Fruit fly (Drosophila melanogaster) whole organism, embryonic: ENCODE data around the gene CG15034.

ENCODE experiments used
- CG11696 ChIP-seq: fragments of 200-800 bp; sonication (Bioruptor generic); IDR thresholded peaks from 2 replicates; pipeline ENCODE4 v1.3.6; 2022; ENCODE audit warnings: missing biosample characterization, missing genetic modification characterization
- CG12769 ChIP-seq: fragments of 200-800 bp; sonication (Bioruptor generic); optimal IDR thresholded peaks from 2 replicates; lab custom pipeline; 2019; ENCODE audit warnings: missing biosample characterization, mild to moderate bottlenecking, missing genetic modification characterization, moderate library complexity
- CG13624 ChIP-seq: fragments of 200-800 bp; sonication (Bioruptor generic); optimal IDR thresholded peaks from 2 replicates; lab custom pipeline; 2016; ENCODE audit warnings: missing biosample characterization, missing genetic modification characterization
- CG13894 ChIP-seq: fragments of 200-800 bp; sonication (Bioruptor generic); optimal IDR thresholded peaks from 3 replicates; lab custom pipeline; 2018; ENCODE audit warnings: missing biosample characterization, mild to moderate bottlenecking, missing genetic modification characterization, moderate library complexity
- CG14710 ChIP-seq: fragments of 200-800 bp; sonication (Bioruptor generic); optimal IDR thresholded peaks from 3 replicates; lab custom pipeline; 2019; ENCODE audit warnings: missing biosample characterization, mild to moderate bottlenecking, missing genetic modification characterization, moderate library complexity
- CG16815 ChIP-seq: fragments of 200-800 bp; sonication (Bioruptor generic); optimal IDR thresholded peaks from 3 replicates; lab custom pipeline; 2017; ENCODE audit warnings: missing biosample characterization, mild to moderate bottlenecking, missing genetic modification characterization
- CG17361 ChIP-seq: fragments of 200-800 bp; sonication (Bioruptor generic); IDR thresholded peaks from 3 replicates; pipeline ENCODE4 v1.3.6; 2022; ENCODE audit warnings: missing biosample characterization, missing genetic modification characterization
- CG18011 ChIP-seq: fragments of 200-800 bp; sonication (Bioruptor generic); optimal IDR thresholded peaks from 2 replicates; lab custom pipeline; 2017; ENCODE audit warnings: missing biosample characterization, missing genetic modification characterization, mild to moderate bottlenecking, moderate library complexity, missing genotype
- CG2129 ChIP-seq: fragments of 200-800 bp; sonication (Bioruptor generic); IDR thresholded peaks from 2 replicates; pipeline ENCODE4 v1.3.6; 2022; ENCODE audit warnings: missing biosample characterization, missing genetic modification characterization; ENCODE audit not compliant: partially characterized antibody
- CG2199 ChIP-seq: fragments of 200-800 bp; sonication (Bioruptor generic); IDR thresholded peaks from 3 replicates; pipeline ENCODE4 v1.3.6; 2022; ENCODE audit warnings: missing biosample characterization, missing genetic modification characterization
- CG2678 ChIP-seq: fragments of 200-800 bp; sonication (Bioruptor generic); optimal IDR thresholded peaks from 3 replicates; lab custom pipeline; 2019; ENCODE audit warnings: missing biosample characterization, mild to moderate bottlenecking, missing genetic modification characterization, moderate library complexity
- CG31388 ChIP-seq: fragments of 200-800 bp; sonication (Bioruptor generic); optimal IDR thresholded peaks from 2 replicates; lab custom pipeline; 2016; ENCODE audit warnings: missing biosample characterization, missing genetic modification characterization
- CG34422 ChIP-seq: fragments of 200-800 bp; sonication (Bioruptor generic); IDR thresholded peaks from 3 replicates; pipeline ENCODE4 v1.3.6; 2022; ENCODE audit warnings: missing biosample characterization, missing genetic modification characterization
- CG4360 ChIP-seq: fragments of 200-800 bp; sonication (Bioruptor generic); IDR thresholded peaks from 2 replicates; pipeline ENCODE4 v1.3.6; 2022; ENCODE audit warnings: missing biosample characterization, missing genetic modification characterization
- CG43689 ChIP-seq: fragments of 200-800 bp; sonication (Bioruptor generic); IDR thresholded peaks from 2 replicates; pipeline ENCODE4 v1.3.6; 2022; ENCODE audit warnings: missing biosample characterization, missing genetic modification characterization
- CG4424 ChIP-seq: fragments of 200-800 bp; sonication (Bioruptor generic); optimal IDR thresholded peaks from 3 replicates; lab custom pipeline; 2016; ENCODE audit warnings: missing biosample characterization, missing genetic modification characterization
- CG6175 ChIP-seq: fragments of 200-800 bp; sonication (Bioruptor generic); IDR thresholded peaks from 3 replicates; pipeline ENCODE4 v1.3.6; 2022; ENCODE audit warnings: missing biosample characterization, missing genetic modification characterization
- CG6689 ChIP-seq: fragments of 200-800 bp; sonication (Bioruptor generic); IDR thresholded peaks from 2 replicates; pipeline ENCODE4 v1.3.6; 2022; ENCODE audit warnings: missing biosample characterization, missing genetic modification characterization
- CG6813 ChIP-seq: fragments of 200-800 bp; sonication (Bioruptor generic); optimal IDR thresholded peaks from 2 replicates; lab custom pipeline; 2017; ENCODE audit warnings: missing biosample characterization, missing genetic modification characterization, mild to moderate bottlenecking, moderate library complexity, missing genetic modification reagents
- CG7357 ChIP-seq: fragments of 200-800 bp; sonication (Bioruptor generic); IDR thresholded peaks from 3 replicates; pipeline ENCODE4 v1.3.6; 2022; ENCODE audit warnings: missing biosample characterization, missing genetic modification characterization
- CG7963 ChIP-seq: fragments of 200-800 bp; sonication (Bioruptor generic); IDR thresholded peaks from 3 replicates; pipeline ENCODE4 v1.3.6; 2022; ENCODE audit warnings: missing biosample characterization, missing genetic modification characterization; ENCODE audit not compliant: partially characterized antibody
- CG8290 ChIP-seq, 3 experiments: fragments of 200-800 bp; sonication (Bioruptor generic); optimal IDR thresholded peaks; 2 replicates each; lab custom pipeline; 2016 to 2019; ENCODE audit warnings: missing biosample characterization in 3 of 3, missing genetic modification characterization in 3 of 3, mild to moderate bottlenecking in 2 of 3, moderate library complexity in 1 of 3
- D19B ChIP-seq: fragments of 200-800 bp; sonication (Bioruptor generic); optimal IDR thresholded peaks from 2 replicates; lab custom pipeline; 2017; ENCODE audit warnings: missing biosample characterization, mild to moderate bottlenecking, missing genetic modification characterization
- Dad ChIP-seq: fragments of 200-800 bp; sonication (Bioruptor generic); optimal IDR thresholded peaks from 3 replicates; lab custom pipeline; 2016; ENCODE audit warnings: missing biosample characterization, missing genetic modification characterization
- Gug ChIP-seq: fragments of 200-800 bp; sonication (Bioruptor generic); IDR thresholded peaks from 4 replicates; pipeline ENCODE4 v1.3.6; 2022; ENCODE audit warnings: missing biosample characterization, missing genetic modification characterization
- HLH54F ChIP-seq: fragments of 200-800 bp; sonication (Bioruptor generic); optimal IDR thresholded peaks from 3 replicates; lab custom pipeline; 2016; ENCODE audit warnings: missing biosample characterization, missing genetic modification characterization
- Hsf ChIP-seq: fragments of 200-800 bp; sonication (Bioruptor generic); optimal IDR thresholded peaks from 3 replicates; lab custom pipeline; 2016; ENCODE audit warnings: missing biosample characterization, missing genetic modification characterization
- Lpt ChIP-seq: fragments of >200 bp; optimal IDR thresholded peaks from 2 replicates; lab custom pipeline; 2018; ENCODE audit warnings: missing biosample characterization, missing genetic modification characterization
- MBD-R2 ChIP-seq: fragments of 200-800 bp; sonication (Bioruptor generic); IDR thresholded peaks from 2 replicates; pipeline ENCODE4 v1.3.6; 2022; ENCODE audit warnings: missing biosample characterization, missing genetic modification characterization
- Oaz ChIP-seq: fragments of 200-800 bp; sonication (Bioruptor generic); IDR thresholded peaks from 2 replicates; pipeline ENCODE4 v1.3.6; 2022; ENCODE audit warnings: missing biosample characterization, missing genetic modification characterization
- Vsx1 ChIP-seq: fragments of 200-800 bp; sonication (Bioruptor generic); optimal IDR thresholded peaks from 2 replicates; lab custom pipeline; 2017; ENCODE audit warnings: missing biosample characterization, mild to moderate bottlenecking, missing genetic modification characterization, missing genetic modification reagents
- caup ChIP-seq: fragments of 200-800 bp; sonication (Bioruptor generic); optimal IDR thresholded peaks from 3 replicates; lab custom pipeline; 2017; ENCODE audit warnings: missing biosample characterization, mild to moderate bottlenecking, missing genetic modification characterization, moderate library complexity; ENCODE audit not compliant: severe bottlenecking
- crol ChIP-seq: fragments of 200-800 bp; sonication (Bioruptor generic); IDR thresholded peaks from 2 replicates; pipeline ENCODE4 v1.3.6; 2022; ENCODE audit warnings: missing biosample characterization, missing genetic modification characterization
- exex ChIP-seq: fragments of 200-800 bp; sonication (Bioruptor generic); optimal IDR thresholded peaks from 4 replicates; lab custom pipeline; 2018; ENCODE audit warnings: missing biosample characterization, mild to moderate bottlenecking, missing genetic modification characterization, moderate library complexity
- eyg ChIP-seq: fragments of 200-800 bp; sonication (Bioruptor generic); optimal IDR thresholded peaks from 3 replicates; lab custom pipeline; 2016; ENCODE audit warnings: missing biosample characterization, missing genetic modification characterization
- fd3F ChIP-seq: fragments of 200-800 bp; sonication (Bioruptor generic); optimal IDR thresholded peaks from 2 replicates; lab custom pipeline; 2018; ENCODE audit warnings: missing biosample characterization, mild to moderate bottlenecking, missing genetic modification characterization, moderate library complexity
- grn ChIP-seq: fragments of 200-800 bp; sonication (Bioruptor generic); optimal IDR thresholded peaks from 3 replicates; lab custom pipeline; 2017; ENCODE audit warnings: missing biosample characterization, missing genetic modification characterization
- h ChIP-seq: fragments of >200 bp; optimal IDR thresholded peaks from 2 replicates; lab custom pipeline; 2017
- inv ChIP-seq: fragments of 200-800 bp; sonication (Bioruptor generic); IDR thresholded peaks from 2 replicates; pipeline ENCODE4 v1.3.6; 2022; ENCODE audit warnings: missing biosample characterization, missing genetic modification characterization; ENCODE audit not compliant: partially characterized antibody
- nau ChIP-seq: fragments of 200-800 bp; sonication (Bioruptor generic); optimal IDR thresholded peaks from 3 replicates; lab custom pipeline; 2017; ENCODE audit warnings: missing biosample characterization, mild to moderate bottlenecking, missing genetic modification characterization, missing genetic modification reagents
- onecut ChIP-seq: fragments of 200-800 bp; sonication (Bioruptor generic); IDR thresholded peaks from 2 replicates; pipeline ENCODE4 v1.3.6; 2022; ENCODE audit warnings: missing biosample characterization, missing genetic modification characterization
- pan ChIP-seq, 4 experiments: fragments of >200 bp in 3 of 4; fragments of 200-800 bp in 1 of 4; sonication (Bioruptor generic) in 1 of 4; optimal IDR thresholded peaks in 3 of 4; IDR thresholded peaks in 1 of 4; 2 replicates each; pipeline versions ENCODE4 v1.3.6 to Lab custom; 2017 to 2022; ENCODE audit warnings: missing biosample characterization in 2 of 4, missing genetic modification characterization in 2 of 4, mixed read lengths in 1 of 4
- row ChIP-seq: fragments of 200-800 bp; sonication (Bioruptor generic); IDR thresholded peaks from 3 replicates; pipeline ENCODE4 v1.3.6; 2022; ENCODE audit warnings: missing biosample characterization, missing genetic modification characterization
- salm ChIP-seq: fragments of 200-800 bp; sonication (Bioruptor generic); optimal IDR thresholded peaks from 2 replicates; lab custom pipeline; 2018; ENCODE audit warnings: missing biosample characterization, mild to moderate bottlenecking, missing genetic modification characterization
- sens ChIP-seq: fragments of 200-800 bp; sonication (Bioruptor generic); peaks from one replicate; lab custom pipeline; 2016; ENCODE audit warnings: missing biosample characterization, missing genetic modification characterization
- shn ChIP-seq: fragments of 200-800 bp; sonication (Bioruptor generic); optimal IDR thresholded peaks from 3 replicates; lab custom pipeline; 2016; ENCODE audit warnings: missing biosample characterization, missing genetic modification characterization
- sqz ChIP-seq: fragments of 200-800 bp; sonication (Bioruptor generic); optimal IDR thresholded peaks from 3 replicates; lab custom pipeline; 2018; ENCODE audit warnings: missing biosample characterization, mild to moderate bottlenecking, missing genetic modification characterization
- toy ChIP-seq: fragments of 200-800 bp; sonication (Bioruptor generic); IDR thresholded peaks from 2 replicates; pipeline ENCODE4 v1.3.6; 2022; ENCODE audit warnings: missing biosample characterization, missing genetic modification characterization
- tx ChIP-seq: fragments of 200-800 bp; sonication (Bioruptor generic); optimal IDR thresholded peaks from 2 replicates; lab custom pipeline; 2016; ENCODE audit warnings: missing biosample characterization, missing genetic modification characterization
- zf30C ChIP-seq: fragments of 200-800 bp; sonication (Bioruptor generic); optimal IDR thresholded peaks from 3 replicates; lab custom pipeline; 2018; ENCODE audit warnings: missing biosample characterization, mild to moderate bottlenecking, missing genetic modification characterization

CG15034 gene

DNA sequence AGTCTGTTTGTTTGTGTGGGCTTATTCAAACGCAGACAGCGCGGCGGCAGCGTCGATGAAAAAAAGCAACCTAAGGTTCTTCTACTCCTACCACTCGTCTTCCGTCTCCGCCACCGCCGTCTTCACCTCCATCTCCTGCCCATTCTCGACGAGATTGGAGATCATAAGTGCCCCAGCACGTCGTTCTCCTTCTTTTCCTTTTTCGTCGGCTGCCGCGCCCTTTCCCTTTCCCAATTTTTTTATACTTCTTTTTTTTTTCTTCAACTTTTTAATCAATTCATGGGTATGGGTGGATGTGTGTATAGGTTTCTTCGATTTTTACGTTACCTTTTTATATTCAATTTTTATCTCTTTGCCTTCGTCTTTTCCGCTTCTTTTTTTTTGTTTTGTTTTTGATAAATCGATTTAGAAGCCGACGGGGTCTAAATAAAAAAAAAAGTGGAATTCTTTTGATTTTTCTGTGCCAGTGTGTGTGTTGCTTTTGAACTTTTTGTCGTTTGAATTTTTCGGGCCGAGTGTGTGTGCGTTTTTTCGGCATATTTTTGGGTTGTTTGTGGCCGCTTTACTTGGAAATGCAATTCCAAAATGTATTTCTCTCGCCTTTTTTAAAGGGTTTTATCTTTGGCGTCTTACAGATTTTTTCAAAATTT lies 42.4 kb downstream of the CG15034 start (continued):
- TF ChIP-seq CG2199 (0 out of 3 replicates have a peak, but pooled peaks have one; percentile 32), CG18011 (no peak), zf30C (no peak), CG7357 (GFP tag; lab: Robert Waterston, UW) (no peak), pan (optimal IDR thresholded peaks at IDR 0.05; lab: Kevin White, UChicago) (no peak), pan (GFP tag; optimal IDR thresholded peaks at IDR 0.05 in 1 of 2, IDR thresholded peaks at IDR 0.05 in 1 of 2) (no peak), caup (GFP tag; lab: Kevin White, UChicago) (no peak), CG12769 (tag; lab: Kevin White, UChicago) (no peak), nau (GFP tag; lab: Kevin White, UChicago) (no peak), CG2129 (no peak), CG16815 (GFP tag; lab: Kevin White, UChicago) (no peak), Oaz (GFP tag; lab: Robert Waterston, UW) (no peak), sens (GFP tag; lab: Kevin White, UChicago) (peak; percentile 53), CG7963 (no peak), toy (GFP tag; lab: Robert Waterston, UW) (no peak), row (GFP tag; lab: Robert Waterston, UW) (0 out of 3 replicates have a peak, but pooled peaks have one; percentile 8), onecut (GFP tag; lab: Robert Waterston, UW) (no peak), Vsx1 (GFP tag; lab: Kevin White, UChicago) (peak; percentile 7), CG17361 (no peak), CG31388 (no peak), CG11696 (GFP tag; lab: Robert Waterston, UW) (no peak), grn (GFP tag; lab: Kevin White, UChicago) (peak; percentile 70), sqz (GFP tag; lab: Kevin White, UChicago) (peak; percentile 99), D19B (GFP tag; lab: Kevin White, UChicago) (no peak), CG6813 (GFP tag; lab: Kevin White, UChicago) (no peak), Gug (GFP tag; lab: Robert Waterston, UW) (no peak), Lpt (no peak), CG8290 (GFP tag; optimal IDR thresholded peaks at IDR 0.05; lab: Kevin White, UChicago) (no peak), CG8290 (tag; optimal IDR thresholded peaks at IDR 0.05; lab: Kevin White, UChicago) (no peak), inv (GFP tag; lab: Robert Waterston, UW) (no peak), CG43689 (GFP tag; lab: Robert Waterston, UW) (no peak), CG2678 (tag; lab: Kevin White, UChicago) (no peak), shn (GFP tag; lab: Kevin White, UChicago) (peak; percentile 28), crol (GFP tag; lab: Robert Waterston, UW) (peak; percentile 93), CG13894 (tag; lab: Kevin White, UChicago) (no peak), CG4424 (GFP tag; lab: Kevin White, UChicago) (no peak), CG13624 (GFP tag; lab: Kevin White, UChicago) (no peak), MBD-R2 (GFP tag; lab: Robert Waterston, UW) (no peak)

DNA sequence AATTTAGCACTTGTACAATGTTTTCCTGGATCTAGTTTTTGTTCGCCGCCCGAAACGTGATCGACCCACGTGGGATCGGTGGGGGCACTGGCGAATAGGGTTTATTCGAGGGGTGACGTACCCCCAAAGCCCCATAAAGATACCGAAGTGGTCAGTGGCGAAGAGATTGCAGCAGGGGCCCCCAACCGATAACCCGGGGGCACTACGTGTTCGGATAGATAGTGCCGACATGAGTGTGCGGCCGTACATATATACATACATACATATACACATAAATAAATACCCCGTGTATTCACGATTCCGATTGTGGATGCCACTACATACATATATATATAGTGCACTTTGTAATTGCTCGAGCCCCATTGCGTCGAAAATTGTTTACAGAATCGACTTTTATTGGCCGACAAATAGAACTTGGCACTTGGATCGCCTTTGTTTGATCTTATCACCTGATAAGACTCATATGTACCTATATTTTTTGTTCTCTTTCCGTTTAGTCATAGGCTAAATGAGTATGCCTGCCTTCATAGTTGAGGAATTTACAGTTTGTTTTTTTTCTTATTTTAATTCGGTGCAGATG lies 43.4 kb downstream of the CG15034 start:
- no peak for TF ChIP-seq CG34422 (GFP tag; lab: Robert Waterston, UW)
- no peak for TF ChIP-seq h (lab: Kevin White, UChicago)
- 0 out of 3 replicates have a peak, but pooled peaks have one; percentile 39 for TF ChIP-seq CG6175 (GFP tag; lab: Robert Waterston, UW)
- no peak for TF ChIP-seq tx
- no peak for TF ChIP-seq eyg (GFP tag; lab: Kevin White, UChicago)
- TF ChIP-seq zf30C = no peak
- no peak for TF ChIP-seq CG14710 (tag; lab: Kevin White, UChicago)
- no peak for TF ChIP-seq Dad
- peak; percentile 29 for TF ChIP-seq exex (tag; lab: Kevin White, UChicago)
- TF ChIP-seq fd3F (GFP tag; lab: Kevin White, UChicago) = no peak
- TF ChIP-seq crol (GFP tag; lab: Robert Waterston, UW) = peak; percentile 47; the same call in 1 of the 2 replicates
- TF ChIP-seq Hsf (GFP tag; lab: Kevin White, UChicago) = no peak
- no peak for TF ChIP-seq CG6689 (GFP tag; lab: Robert Waterston, UW)
- no peak for TF ChIP-seq salm
- TF ChIP-seq CG4360 (GFP tag; lab: Robert Waterston, UW) = no peak
- TF ChIP-seq HLH54F (GFP tag; lab: Kevin White, UChicago) = no peak
